Fruit fly (Drosophila melanogaster): ENCODE data around the gene vkg.

- no peak for TF ChIP-seq Dif (GFP tag; optimal IDR thresholded peaks at IDR 0.05; ENCODE audit: partially characterized antibody)
- peak; percentile 84 for TF ChIP-seq dsf (GFP tag; optimal IDR thresholded peaks at IDR 0.05; ENCODE audit: borderline replicate concordance)
- peak; percentile 97 for TF ChIP-seq h (GFP tag; optimal IDR thresholded peaks at IDR 0.05)
- TF ChIP-seq Hr78 (GFP tag; optimal IDR thresholded peaks at IDR 0.05): no peak
- peak; percentile 95 for TF ChIP-seq HLH106 (tag; optimal IDR thresholded peaks at IDR 0.05)
- TF ChIP-seq sv (GFP tag; optimal IDR thresholded peaks at IDR 0.05): peak; percentile 97
- peak; percentile 80 for TF ChIP-seq CG32264 (GFP tag; optimal IDR thresholded peaks at IDR 0.05)
- peak; percentile 29 for TF ChIP-seq Myc (optimal IDR thresholded peaks at IDR 0.05)
These were observed 50.9 kb downstream of the vkg start, which contains the start of the genes Gmd and CG3792 for dm6 chr2L:4976988-4977551.

Data from whole organism, wandering third instar larva.